Worm (Caenorhabditis elegans): Measurements from ENCODE around the gene pps-1.

pps-1 gene

ce11 chrIV:10180133-10180749 lies 18.4 kb downstream of the pps-1 start, which contains the start of gene gta-1 (continued):
- TF ChIP-seq unc-86 (tag; optimal IDR thresholded peaks at IDR 0.05) (no peak), fkh-8 (tag; optimal IDR thresholded peaks at IDR 0.05) (no peak), zag-1 (tag; optimal IDR thresholded peaks at IDR 0.05) (no peak), lsy-2 (tag; optimal IDR thresholded peaks at IDR 0.05) (peak; percentile 1 to 47), grh-1 (GFP tag; IDR thresholded peaks at IDR 0.05) (no peak), C04F5.9 (tag; optimal IDR thresholded peaks at IDR 0.05) (no peak), aha-1 (tag; optimal IDR thresholded peaks at IDR 0.05) (no peak), snpc-4 (tag; optimal IDR thresholded peaks at IDR 0.05) (no peak), hlh-17 (GFP tag; optimal IDR thresholded peaks at IDR 0.05; ENCODE audit: borderline replicate concordance) (no peak), efl-1 (optimal IDR thresholded peaks at IDR 0.05) (peak in 1 of 2 experiments; percentile 18), efl-1 (GFP tag; optimal IDR thresholded peaks at IDR 0.05 in 1 of 2) (peak; percentile 28 to 89), pax-3 (tag; optimal IDR thresholded peaks at IDR 0.05) (no peak), unc-62 (GFP tag; optimal IDR thresholded peaks at IDR 0.05) (no peak), fkh-4 (tag; optimal IDR thresholded peaks at IDR 0.05; ENCODE audit: borderline replicate concordance) (no peak), pqm-1 (tag; optimal IDR thresholded peaks at IDR 0.05) (no peak), nhr-19 (GFP tag; conservative IDR thresholded peaks at IDR 0.05) (peak; percentile 50), mdl-1 (tag; optimal IDR thresholded peaks at IDR 0.05) (peak in 1 of 2 experiments; percentile 52), ceh-88 (GFP tag; IDR thresholded peaks at IDR 0.05) (no peak), tbx-2 (tag; optimal IDR thresholded peaks at IDR 0.05) (peak; percentile 5), sptf-1 (tag; optimal IDR thresholded peaks at IDR 0.05) (no peak), nhr-28 (tag; optimal IDR thresholded peaks at IDR 0.05) (no peak), swsn-7 (tag; optimal IDR thresholded peaks at IDR 0.05) (peak; percentile 19), rnt-1 (tag; optimal IDR thresholded peaks at IDR 0.05) (peak; percentile 66), aly-2 (tag; optimal IDR thresholded peaks at IDR 0.05) (no peak), fkh-10 (GFP tag; optimal IDR thresholded peaks at IDR 0.05) (no peak), nhr-90 (tag; optimal IDR thresholded peaks at IDR 0.05; ENCODE audit: poor library complexity) (no peak), egl-13 (tag; optimal IDR thresholded peaks at IDR 0.05) (no peak), sox-4 (tag; optimal IDR thresholded peaks at IDR 0.05) (no peak), ceh-82 (tag; optimal IDR thresholded peaks at IDR 0.05) (no peak), lin-13 (GFP tag; optimal IDR thresholded peaks at IDR 0.05) (no peak), Y116A8C.19 (tag; optimal IDR thresholded peaks at IDR 0.05; ENCODE audit: borderline replicate concordance) (no peak)

ce11 chrIV:10188505-10188904 lies 26.7 kb downstream of the pps-1 start:
- peak; percentile 63 for TF ChIP-seq fkh-10 (GFP tag; optimal IDR thresholded peaks at IDR 0.05)
- TF ChIP-seq nhr-20 (tag; optimal IDR thresholded peaks at IDR 0.05) = no peak

- TF ChIP-seq efl-1 (optimal IDR thresholded peaks at IDR 0.05) (no peak), efl-1 (GFP tag; optimal IDR thresholded peaks at IDR 0.05 in 1 of 2) (peak in 1 of 2 experiments; percentile 69), nhr-84 (tag; optimal IDR thresholded peaks at IDR 0.05) (no peak), nhr-85 (tag) (no peak), pqm-1 (tag; optimal IDR thresholded peaks at IDR 0.05) (no peak)
Observed at ce11 chrIV:10190586-10190985, 28.8 kb downstream of the pps-1 start.

- TF ChIP-seq lin-14 (GFP tag; optimal IDR thresholded peaks at IDR 0.05) (peak; percentile 20), mdl-1 (tag; optimal IDR thresholded peaks at IDR 0.05) (no peak), fkh-10 (GFP tag; optimal IDR thresholded peaks at IDR 0.05) (peak; percentile 79), zag-1 (tag; optimal IDR thresholded peaks at IDR 0.05) (no peak)
Observed at ce11 chrIV:10191498-10191897, 29.7 kb downstream of the pps-1 start.

- TF ChIP-seq ets-5 (GFP tag; IDR thresholded peaks at IDR 0.05) (no peak), efl-3 (GFP tag; optimal IDR thresholded peaks at IDR 0.05) (no peak), nhr-12 (tag; optimal IDR thresholded peaks at IDR 0.05) (no peak), nhr-20 (tag; optimal IDR thresholded peaks at IDR 0.05) (no peak), nhr-76 (tag; optimal IDR thresholded peaks at IDR 0.05) (no peak), ceh-8 (GFP tag; optimal IDR thresholded peaks at IDR 0.05) (no peak), ceh-82 (tag; optimal IDR thresholded peaks at IDR 0.05) (no peak), zag-1 (tag; optimal IDR thresholded peaks at IDR 0.05) (no peak), hpl-2 (GFP tag; optimal IDR thresholded peaks at IDR 0.05) (no peak), ces-1 (GFP tag; optimal IDR thresholded peaks at IDR 0.05) (no peak), mab-9 (GFP tag; IDR thresholded peaks at IDR 0.05) (no peak), sup-37 (GFP tag; optimal IDR thresholded peaks at IDR 0.05) (no peak)
Observed at ce11 chrIV:10194345-10194744, 32.5 kb downstream of the pps-1 start, which contains the start of gene ptrg-1. ptrg-1 (minus strand) TSS chrIV:10194445.
